Worm (Caenorhabditis elegans) whole organism, L4/young adult: ENCODE measurements around the gene utp-20.

Experiments used
- dao-5 ChIP-seq: sonication (generic microtip); optimal IDR thresholded peaks from 2 replicates; lab custom pipeline; 2016; ENCODE audit warnings: missing genotype, missing genetic modification characterization, moderate library complexity, missing compliant biosample characterization
- him-1 ChIP-seq: sonication (generic microtip); optimal IDR thresholded peaks from 2 replicates; lab custom pipeline; 2016; ENCODE audit warnings: missing genotype, missing genetic modification reagents, missing genetic modification characterization, missing compliant biosample characterization

ce11 chrII:6493709-6494326, 42.4 kb upstream of the utp-20 start:
- no peak for TF ChIP-seq dao-5 (tag; lab: Kevin White, UChicago)
- TF ChIP-seq him-1 (tag; lab: Kevin White, UChicago), result no peak
